Fruit fly (Drosophila melanogaster) whole organism, pupa: Measurements from ENCODE around the gene Galphai.

Source experiments
- CG10348 ChIP-seq: fragments of 200-800 bp; sonication (Bioruptor generic); IDR thresholded peaks from 2 replicates; pipeline ENCODE4 v1.3.6; 2022; ENCODE audit warnings: missing biosample characterization, missing genetic modification characterization
- CG12605 ChIP-seq: fragments of 200-800 bp; sonication (Bioruptor generic); IDR thresholded peaks from 2 replicates; pipeline ENCODE4 v1.3.6; 2022; ENCODE audit warnings: missing biosample characterization, missing genetic modification characterization
- CG13204 ChIP-seq: fragments of 200-800 bp; sonication (Bioruptor generic); optimal IDR thresholded peaks from 2 replicates; lab custom pipeline; 2018; ENCODE audit warnings: missing biosample characterization, mild to moderate bottlenecking, missing genetic modification characterization, moderate library complexity
- CG14655 ChIP-seq: fragments of 200-800 bp; sonication (Bioruptor generic); optimal IDR thresholded peaks from 3 replicates; lab custom pipeline; 2017; ENCODE audit warnings: mild to moderate bottlenecking, missing biosample characterization, missing genetic modification reagents, missing genetic modification characterization
- CG15710 ChIP-seq: fragments of 200-800 bp; sonication (Bioruptor generic); optimal IDR thresholded peaks from 2 replicates; lab custom pipeline; 2018; ENCODE audit warnings: missing biosample characterization, mild to moderate bottlenecking, missing genetic modification characterization, moderate library complexity
- CG17806 ChIP-seq: fragments of 200-800 bp; sonication (Bioruptor generic); optimal IDR thresholded peaks from 2 replicates; lab custom pipeline; 2018; ENCODE audit warnings: missing biosample characterization, mild to moderate bottlenecking, missing genetic modification characterization, moderate library complexity
- CG32121 ChIP-seq: fragments of 200-800 bp; sonication (Bioruptor generic); IDR thresholded peaks from 2 replicates; pipeline ENCODE4 v1.3.6; 2022; ENCODE audit warnings: missing biosample characterization, missing genetic modification characterization
- CG34367 ChIP-seq: fragments of 200-800 bp; sonication (Bioruptor generic); optimal IDR thresholded peaks from 2 replicates; lab custom pipeline; 2018; ENCODE audit warnings: missing biosample characterization, mild to moderate bottlenecking, missing genetic modification characterization
- CG4496 ChIP-seq: fragments of 200-800 bp; sonication (Bioruptor generic); IDR thresholded peaks from 3 replicates; pipeline ENCODE4 v1.3.6; 2022; ENCODE audit warnings: missing biosample characterization, missing genetic modification characterization
- CG8159 ChIP-seq: fragments of 200-800 bp; sonication (Bioruptor generic); optimal IDR thresholded peaks from 3 replicates; lab custom pipeline; 2018; ENCODE audit warnings: missing biosample characterization, mild to moderate bottlenecking, missing genetic modification characterization, moderate library complexity
- CG8301 ChIP-seq: fragments of 200-800 bp; sonication (Bioruptor generic); optimal IDR thresholded peaks from 2 replicates; lab custom pipeline; 2018; ENCODE audit warnings: missing biosample characterization, mild to moderate bottlenecking, missing genetic modification characterization
- CG9948 ChIP-seq: fragments of 200-800 bp; sonication (Bioruptor generic); optimal IDR thresholded peaks from 2 replicates; lab custom pipeline; 2018; ENCODE audit warnings: missing biosample characterization, mild to moderate bottlenecking, missing genetic modification characterization, moderate library complexity
- D1 ChIP-seq: fragments of 200-800 bp; sonication (Bioruptor generic); optimal IDR thresholded peaks from 2 replicates; lab custom pipeline; 2018; ENCODE audit warnings: missing biosample characterization, mild to moderate bottlenecking, missing genetic modification characterization, moderate library complexity
- EcR ChIP-seq: fragments of 200-800 bp; sonication (Bioruptor generic); optimal IDR thresholded peaks from 3 replicates; lab custom pipeline; 2019; ENCODE audit warnings: missing biosample characterization, missing genetic modification characterization, mild to moderate bottlenecking, moderate library complexity, missing genetic modification reagents
- Ets98B ChIP-seq: fragments of 200-800 bp; sonication (Bioruptor generic); IDR thresholded peaks from 2 replicates; pipeline ENCODE4 v1.3.6; 2022; ENCODE audit warnings: missing biosample characterization, missing genetic modification characterization
- Pif1A ChIP-seq: fragments of 200-800 bp; sonication (Bioruptor generic); optimal IDR thresholded peaks from 3 replicates; lab custom pipeline; 2016; ENCODE audit warnings: missing biosample characterization, missing genetic modification characterization
- Pif1B ChIP-seq: fragments of 200-800 bp; sonication (Bioruptor generic); optimal IDR thresholded peaks from 3 replicates; lab custom pipeline; 2016; ENCODE audit warnings: missing biosample characterization, missing genetic modification characterization
- Snoo ChIP-seq: fragments of 200-800 bp; sonication (Bioruptor generic); optimal IDR thresholded peaks from 3 replicates; lab custom pipeline; 2017; ENCODE audit warnings: missing biosample characterization, mild to moderate bottlenecking, missing genetic modification characterization, inconsistent platforms
- fd96Ca ChIP-seq: fragments of 200-800 bp; sonication (Bioruptor generic); IDR thresholded peaks from 3 replicates; pipeline ENCODE4 v1.3.6; 2022; ENCODE audit warnings: missing biosample characterization, missing genetic modification characterization
- gl ChIP-seq: fragments of 200-800 bp; sonication (Bioruptor generic); optimal IDR thresholded peaks from 2 replicates; lab custom pipeline; 2018; ENCODE audit warnings: missing biosample characterization, mild to moderate bottlenecking, missing genetic modification characterization
- rn ChIP-seq: fragments of 200-800 bp; sonication (Bioruptor generic); IDR thresholded peaks from 2 replicates; pipeline ENCODE4 v1.3.6; 2022; ENCODE audit warnings: missing biosample characterization, missing genetic modification characterization

The Galphai gene

DNA sequence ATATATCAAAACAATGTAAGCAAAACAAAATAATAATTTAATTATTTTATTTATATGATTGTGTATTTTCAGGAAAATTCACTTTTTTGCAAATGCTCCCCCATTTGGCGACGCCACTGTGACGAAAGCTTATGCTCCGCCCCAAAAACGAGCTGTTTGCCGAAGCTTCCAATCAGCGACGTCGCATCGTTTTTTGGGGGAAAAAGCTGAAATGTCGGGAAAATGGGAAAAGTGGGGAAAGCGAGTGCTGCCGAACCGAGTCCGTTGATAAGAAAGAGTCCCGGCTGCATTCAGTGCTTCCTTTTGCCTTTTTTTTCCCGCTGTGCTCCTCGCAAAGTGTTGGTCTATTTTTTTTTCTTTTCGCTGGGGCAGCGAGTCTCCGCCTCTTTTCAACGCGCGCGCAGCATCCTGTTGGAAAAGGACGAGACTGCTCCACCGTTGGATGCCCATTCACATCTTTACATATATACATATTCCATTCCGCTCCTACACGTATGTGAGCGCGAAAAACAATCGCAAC lies 45.0 kb downstream of the Galphai start:
- TF ChIP-seq Snoo (tag; lab: Kevin White, UChicago) = no peak
- no peak; the same call in 1 of the 2 replicates for TF ChIP-seq CG32121 (GFP tag; lab: Robert Waterston, UW)
- no peak for TF ChIP-seq CG13204 (GFP tag; lab: Kevin White, UChicago)
- no peak; the same call in 1 of the 2 replicates for TF ChIP-seq rn (GFP tag; lab: Robert Waterston, UW)
- no peak for TF ChIP-seq CG8301 (tag; lab: Kevin White, UChicago)
- TF ChIP-seq CG17806 = no peak
- peak; percentile 18; the same call in 1 of the 2 replicates for TF ChIP-seq Ets98B (GFP tag; lab: Robert Waterston, UW)
- TF ChIP-seq Pif1A (GFP tag; lab: Kevin White, UChicago) = no peak
- TF ChIP-seq CG8159 (tag; lab: Kevin White, UChicago) = no peak
- no peak for TF ChIP-seq Pif1B
- TF ChIP-seq D1 = no peak
- TF ChIP-seq CG12605 (GFP tag; lab: Robert Waterston, UW) = peak; percentile 73
- no peak for TF ChIP-seq CG15710
- TF ChIP-seq EcR (GFP tag; lab: Kevin White, UChicago) = no peak
- no peak for TF ChIP-seq gl
- TF ChIP-seq CG4496 (GFP tag; lab: Robert Waterston, UW) = peak; percentile 65
- TF ChIP-seq CG9948 (tag; lab: Kevin White, UChicago) = no peak
- no peak for TF ChIP-seq CG34367 (tag; lab: Kevin White, UChicago)
- peak; percentile 9 for TF ChIP-seq CG14655 (GFP tag; lab: Kevin White, UChicago)
- TF ChIP-seq fd96Ca (GFP tag; lab: Robert Waterston, UW) = peak; percentile 29; the same call in 1 of the 3 replicates
- no peak for TF ChIP-seq CG10348 (GFP tag; lab: Robert Waterston, UW)

DNA sequence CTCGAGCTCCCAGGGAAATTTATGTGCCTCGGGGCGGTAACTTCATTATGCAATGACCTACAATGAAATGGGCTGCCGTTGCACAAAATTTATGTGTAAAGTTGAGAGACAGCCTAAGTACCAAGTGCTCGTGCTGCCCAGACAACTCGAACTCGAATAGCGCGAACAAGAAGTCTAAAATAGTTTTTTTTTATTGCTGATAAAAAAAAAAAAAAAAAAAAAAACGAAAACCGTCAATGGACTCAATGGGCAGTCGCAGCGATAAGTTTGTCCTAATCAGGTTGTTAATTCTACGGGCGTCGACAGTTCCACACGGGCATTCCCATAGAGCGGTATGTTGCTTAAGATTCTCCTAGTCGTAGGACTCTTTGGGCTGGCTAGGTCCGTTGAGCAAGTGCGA lies 47.2 kb downstream of the Galphai start, which contains the start of gene CG14820:
Gene CG14820 (plus strand): TSS at position 301 of the 400 bp plus-strand sequence.
- no peak for TF ChIP-seq Pif1A (GFP tag; lab: Kevin White, UChicago)

DNA sequence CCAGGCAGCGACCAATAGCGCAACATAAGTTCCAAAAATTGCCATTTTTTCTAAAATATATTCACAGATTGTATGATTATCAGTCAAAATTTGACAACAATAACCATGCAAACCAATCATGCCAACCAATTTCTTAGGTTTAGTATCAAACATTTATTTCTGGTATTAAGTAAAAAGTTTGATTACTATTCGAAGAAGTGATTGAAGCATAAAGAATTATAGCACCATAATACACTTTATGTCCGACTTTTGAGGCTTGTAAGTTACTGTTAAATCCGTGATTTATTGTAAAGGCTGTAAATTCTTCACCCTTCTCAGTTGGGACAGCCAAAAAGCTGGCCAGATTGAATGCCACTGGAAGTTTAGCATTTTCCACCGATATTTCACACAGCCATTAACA lies 48.0 kb downstream of the Galphai start, which contains the start of gene CG45413:
Gene CG45413 (minus strand): TSS at position 101 of the 400 bp plus-strand sequence.
- no peak for TF ChIP-seq CG32121 (GFP tag; lab: Robert Waterston, UW)
- TF ChIP-seq CG17806 = no peak
- no peak for TF ChIP-seq CG4496 (GFP tag; lab: Robert Waterston, UW)
- TF ChIP-seq CG8159 (tag; lab: Kevin White, UChicago) = no peak
- no peak for TF ChIP-seq rn (GFP tag; lab: Robert Waterston, UW)
- no peak for TF ChIP-seq Pif1B
- no peak for TF ChIP-seq CG9948 (tag; lab: Kevin White, UChicago)

DNA sequence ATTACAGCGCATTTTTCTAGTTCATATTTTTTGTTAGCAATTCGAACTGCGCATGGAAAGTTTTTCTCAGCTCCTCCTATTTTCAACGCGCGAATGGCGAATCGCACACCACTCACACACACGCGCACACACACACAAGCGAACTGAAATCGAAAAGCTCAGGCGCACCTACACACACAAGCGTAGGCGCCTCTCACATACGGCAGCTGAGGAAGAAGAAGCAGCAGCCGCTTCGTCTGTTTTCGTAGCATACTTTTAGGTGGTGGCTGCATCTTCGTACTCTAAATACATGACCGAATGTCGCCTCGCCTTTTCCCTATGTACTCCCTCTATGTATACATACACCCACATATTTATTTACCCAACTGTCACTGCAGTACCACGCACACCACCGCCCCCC lies 54.0 kb downstream of the Galphai start:
- TF ChIP-seq gl = no peak
- peak; percentile 67; the same call in 2 of the 3 replicates for TF ChIP-seq CG4496 (GFP tag; lab: Robert Waterston, UW)
